Worm (Caenorhabditis elegans): ENCODE measurements around the gene K09E3.2.

DNA sequence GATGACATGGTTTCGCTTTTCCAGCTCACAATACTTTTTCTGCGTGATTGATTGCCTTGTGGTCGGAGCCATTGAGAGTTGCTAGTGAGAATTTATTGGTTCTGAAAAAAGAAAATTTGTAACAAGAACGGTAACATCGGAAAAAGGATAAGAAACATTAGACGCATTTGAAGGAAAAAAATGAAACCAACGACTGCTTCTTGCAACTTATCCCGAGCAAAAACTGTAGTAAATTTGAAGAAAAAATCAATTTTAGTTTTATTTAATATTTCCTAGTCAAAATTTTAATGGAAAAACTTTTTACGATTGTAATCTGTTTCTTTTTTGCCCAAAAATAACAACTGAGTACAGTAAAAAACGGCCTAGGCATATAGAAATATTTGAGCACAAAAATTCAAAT lies 9.8 kb upstream of the K09E3.2 start, which contains the start of gene lido-4:
- no peak for TF ChIP-seq pha-4 (GFP tag; IDR thresholded peaks at IDR 0.05)
- TF ChIP-seq pha-4 (tag; optimal IDR thresholded peaks at IDR 0.05): no peak
- TF ChIP-seq daf-12 (tag; optimal IDR thresholded peaks at IDR 0.05): no peak
- no peak for TF ChIP-seq nhr-41 (GFP tag; IDR thresholded peaks at IDR 0.05)
- TF ChIP-seq spr-3 (GFP tag; optimal IDR thresholded peaks at IDR 0.05): no peak
- no peak for TF ChIP-seq dmd-9 (GFP tag; IDR thresholded peaks at IDR 0.05)
- TF ChIP-seq aha-1 (tag): no peak
- TF ChIP-seq nhr-76 (tag; optimal IDR thresholded peaks at IDR 0.05): no peak
- no peak for TF ChIP-seq lin-29 (GFP tag; IDR thresholded peaks at IDR 0.05)
- no peak for TF ChIP-seq dve-1 (tag; optimal IDR thresholded peaks at IDR 0.05; ENCODE audit: insufficient read depth)
- TF ChIP-seq ama-1 (optimal IDR thresholded peaks at IDR 0.05): no peak
- no peak for TF ChIP-seq dpl-1 (GFP tag; optimal IDR thresholded peaks at IDR 0.05)
- TF ChIP-seq lin-15B (tag; optimal IDR thresholded peaks at IDR 0.05): no peak

Data from whole organism, L4 larva.